Worm (Caenorhabditis elegans) whole organism, late embryonic: ENCODE data around the gene srd-18.

Experiments used
- C38D4.7 ChIP-seq: fragments of 200-800 bp; sonication (Bioruptor generic); optimal IDR thresholded peaks from 2 replicates; lab custom pipeline; 2018; ENCODE audit warnings: mild to moderate bottlenecking, missing genetic modification characterization, moderate library complexity, missing compliant biosample characterization
- T23F11.4 ChIP-seq: fragments of 200-800 bp; sonication (Bioruptor generic); optimal IDR thresholded peaks from 2 replicates; lab custom pipeline; 2018; ENCODE audit warnings: mild to moderate bottlenecking, missing genetic modification characterization, missing compliant biosample characterization
- Y22D7AL.16 ChIP-seq: sonication (generic microtip); optimal IDR thresholded peaks from 2 replicates; lab custom pipeline; 2016; ENCODE audit warnings: missing genetic modification characterization, missing compliant biosample characterization
- ama-1 ChIP-seq: fragments of 150-350 bp; optimal IDR thresholded peaks from 2 replicates; lab custom pipeline; 2014
- ceh-14 ChIP-seq: sonication (generic microtip); optimal IDR thresholded peaks from 2 replicates; lab custom pipeline; 2016; ENCODE audit warnings: missing genotype, missing genetic modification characterization, missing compliant biosample characterization
- ceh-18 ChIP-seq: sonication (generic microtip); optimal IDR thresholded peaks from 2 replicates; lab custom pipeline; 2016; ENCODE audit warnings: missing genetic modification characterization, missing compliant biosample characterization
- ceh-24 ChIP-seq: sonication (generic microtip); optimal IDR thresholded peaks from 2 replicates; lab custom pipeline; 2016; ENCODE audit warnings: mild to moderate bottlenecking, missing genetic modification characterization, missing compliant biosample characterization
- ceh-30 ChIP-seq: fragments of 150-350 bp; optimal IDR thresholded peaks from 2 replicates; lab custom pipeline; 2014; ENCODE audit warnings: missing biosample characterization, missing genetic modification characterization
- ceh-31 ChIP-seq: sonication (generic microtip); optimal IDR thresholded peaks from 2 replicates; lab custom pipeline; 2016; ENCODE audit warnings: missing genetic modification characterization, missing compliant biosample characterization
- ceh-34 ChIP-seq: sonication (generic microtip); optimal IDR thresholded peaks from 2 replicates; lab custom pipeline; 2016; ENCODE audit warnings: mild to moderate bottlenecking, missing genetic modification characterization, missing compliant biosample characterization
- ceh-45 ChIP-seq: fragments of 200-800 bp; sonication (Bioruptor generic); IDR thresholded peaks from 2 replicates; pipeline ENCODE4 v1.3.6; 2022; ENCODE audit warnings: missing genetic modification reagents, missing genetic modification characterization, missing compliant biosample characterization
- ceh-6 ChIP-seq: fragments of 200-800 bp; sonication (Bioruptor generic); optimal IDR thresholded peaks from 2 replicates; lab custom pipeline; 2018; ENCODE audit warnings: mild to moderate bottlenecking, missing genetic modification characterization, missing compliant biosample characterization
- che-1 ChIP-seq: sonication (generic microtip); optimal IDR thresholded peaks from 2 replicates; lab custom pipeline; 2016; ENCODE audit warnings: mild to moderate bottlenecking, missing genetic modification characterization, missing compliant biosample characterization
- dmd-4 ChIP-seq: sonication (generic microtip); optimal IDR thresholded peaks from 2 replicates; lab custom pipeline; 2016; ENCODE audit warnings: borderline replicate concordance, missing genetic modification characterization, missing compliant biosample characterization
- dve-1 ChIP-seq: sonication (generic microtip); optimal IDR thresholded peaks from 2 replicates; lab custom pipeline; 2017; ENCODE audit warnings: antibody characterized with exemption, mild to moderate bottlenecking, missing genetic modification characterization, missing compliant biosample characterization
- elt-2 ChIP-seq: sonication (generic microtip); optimal IDR thresholded peaks from 2 replicates; lab custom pipeline; 2016; ENCODE audit warnings: missing genetic modification reagents, missing genetic modification characterization, missing compliant biosample characterization
- elt-4 ChIP-seq: sonication (generic microtip); optimal IDR thresholded peaks from 2 replicates; lab custom pipeline; 2016; ENCODE audit warnings: missing genetic modification characterization, missing compliant biosample characterization
- eyg-1 ChIP-seq: sonication (generic microtip); optimal IDR thresholded peaks from 2 replicates; lab custom pipeline; 2016; ENCODE audit warnings: missing genotype, missing genetic modification characterization, missing compliant biosample characterization
- fkh-10 ChIP-seq: fragments of 150-350 bp; optimal IDR thresholded peaks from 2 replicates; lab custom pipeline; 2014; ENCODE audit warnings: missing biosample characterization, missing genetic modification reagents, missing genetic modification characterization
- fkh-6 ChIP-seq: sonication (generic microtip); optimal IDR thresholded peaks from 2 replicates; lab custom pipeline; 2016; ENCODE audit warnings: missing genetic modification characterization, missing compliant biosample characterization
- hlh-13 ChIP-seq: fragments of 200-800 bp; sonication (Bioruptor generic); optimal IDR thresholded peaks from 2 replicates; lab custom pipeline; 2018; ENCODE audit warnings: mild to moderate bottlenecking, missing genetic modification characterization, missing compliant biosample characterization
- hlh-6 ChIP-seq: sonication (generic microtip); optimal IDR thresholded peaks from 2 replicates; lab custom pipeline; 2016; ENCODE audit warnings: missing genotype, missing genetic modification characterization, missing compliant biosample characterization
- lim-6 ChIP-seq: sonication (generic microtip); optimal IDR thresholded peaks from 2 replicates; lab custom pipeline; 2016; ENCODE audit warnings: missing genetic modification characterization, missing compliant biosample characterization
- lin-11 ChIP-seq: fragments of 200-800 bp; sonication (Bioruptor generic); optimal IDR thresholded peaks from 2 replicates; lab custom pipeline; 2018; ENCODE audit warnings: mild to moderate bottlenecking, missing genetic modification characterization, missing compliant biosample characterization
- madf-2 ChIP-seq: sonication (generic microtip); optimal IDR thresholded peaks from 2 replicates; lab custom pipeline; 2017; ENCODE audit warnings: missing genetic modification characterization, missing compliant biosample characterization
- mec-3 ChIP-seq: sonication (generic microtip); optimal IDR thresholded peaks from 2 replicates; lab custom pipeline; 2016; ENCODE audit warnings: borderline replicate concordance, missing genetic modification characterization, missing compliant biosample characterization
- nfya-1 ChIP-seq: sonication (generic microtip); optimal IDR thresholded peaks from 2 replicates; lab custom pipeline; 2017; ENCODE audit warnings: missing genetic modification characterization, mild to moderate bottlenecking, missing compliant biosample characterization, antibody characterized with exemption, moderate library complexity
- odd-2 ChIP-seq: sonication (generic microtip); optimal IDR thresholded peaks from 2 replicates; lab custom pipeline; 2017; ENCODE audit warnings: antibody characterized with exemption, mild to moderate bottlenecking, missing genetic modification characterization, missing compliant biosample characterization
- pat-9 ChIP-seq: fragments of 200-800 bp; sonication (Bioruptor generic); optimal IDR thresholded peaks from 2 replicates; lab custom pipeline; 2018; ENCODE audit warnings: mild to moderate bottlenecking, missing genetic modification characterization, moderate library complexity, missing compliant biosample characterization
- pha-2 ChIP-seq: sonication (generic microtip); optimal IDR thresholded peaks from 2 replicates; lab custom pipeline; 2017; ENCODE audit warnings: mild to moderate bottlenecking, missing genetic modification characterization, missing compliant biosample characterization
- pha-4 ChIP-seq: fragments of 150-350 bp; optimal IDR thresholded peaks from 2 replicates; lab custom pipeline; 2018; ENCODE audit warnings: missing biosample characterization, missing genetic modification reagents, missing genetic modification characterization
- pqm-1 ChIP-seq: sonication (generic microtip); optimal IDR thresholded peaks from 2 replicates; lab custom pipeline; 2016; ENCODE audit warnings: missing genetic modification characterization, missing compliant biosample characterization
- pros-1 ChIP-seq: fragments of 150-350 bp; optimal IDR thresholded peaks from 2 replicates; lab custom pipeline; 2014; ENCODE audit warnings: missing biosample characterization, missing genetic modification reagents, missing genetic modification characterization
- sox-2 ChIP-seq: fragments of 200-800 bp; sonication (Bioruptor generic); IDR thresholded peaks from 2 replicates; pipeline ENCODE4 v1.3.6; 2022; ENCODE audit warnings: missing genetic modification reagents, missing genetic modification characterization, missing compliant biosample characterization
- syd-9 ChIP-seq: sonication (generic microtip); optimal IDR thresholded peaks from 2 replicates; lab custom pipeline; 2016; ENCODE audit warnings: mild to moderate bottlenecking, missing genetic modification characterization, moderate library complexity, missing compliant biosample characterization
- tbx-7 ChIP-seq: sonication (generic microtip); optimal IDR thresholded peaks from 2 replicates; lab custom pipeline; 2016; ENCODE audit warnings: missing genotype, missing genetic modification characterization, missing compliant biosample characterization
- unc-42 ChIP-seq: sonication (generic microtip); optimal IDR thresholded peaks from 2 replicates; lab custom pipeline; 2016; ENCODE audit warnings: missing genotype, missing genetic modification characterization, missing compliant biosample characterization
- unc-55 ChIP-seq: sonication (generic microtip); optimal IDR thresholded peaks from 2 replicates; lab custom pipeline; 2017; ENCODE audit warnings: missing biosample characterization, missing genetic modification reagents, missing genetic modification characterization
- unc-86 ChIP-seq: sonication (generic microtip); optimal IDR thresholded peaks from 2 replicates; lab custom pipeline; 2016; ENCODE audit warnings: missing genetic modification characterization, missing compliant biosample characterization
- zip-5 ChIP-seq: sonication (generic microtip); optimal IDR thresholded peaks from 2 replicates; lab custom pipeline; 2016; ENCODE audit warnings: missing genetic modification characterization, missing compliant biosample characterization

srd-18 gene

DNA sequence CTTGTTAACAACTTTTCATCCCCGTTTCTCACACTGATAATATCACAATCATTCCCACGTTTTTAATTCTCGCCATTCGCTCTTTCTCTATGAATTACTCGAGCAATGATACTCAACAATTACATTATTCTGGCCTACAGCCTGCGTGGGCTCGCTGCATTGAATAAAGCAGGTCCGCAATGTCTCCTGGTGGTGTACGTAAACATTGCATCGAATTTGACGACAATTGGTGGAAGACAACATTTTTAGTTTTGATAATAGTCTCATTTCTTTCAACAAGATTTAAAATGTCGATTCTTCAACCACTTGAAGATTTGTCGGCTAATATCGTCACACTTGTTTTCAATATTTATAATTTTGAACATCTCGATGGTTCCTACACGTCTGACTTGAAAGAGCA, 32.7 kb upstream of the srd-18 start, which contains the start of gene bath-39:
Gene bath-39 (plus strand): TSS at position 137 of the 400 bp plus-strand sequence.
- TF ChIP-seq sox-2 (GFP tag; lab: Robert Waterston, UW) (no peak), pros-1 (tag; lab: Kevin White, UChicago) (no peak), unc-42 (peak; percentile 75), ceh-6 (GFP tag; lab: Kevin White, UChicago) (no peak), hlh-13 (GFP tag; lab: Kevin White, UChicago) (no peak), ceh-31 (tag; lab: Kevin White, UChicago) (peak; percentile 22), dve-1 (no peak), odd-2 (no peak)
- TF ChIP-seq, all 69 proteins: peak for 2

DNA sequence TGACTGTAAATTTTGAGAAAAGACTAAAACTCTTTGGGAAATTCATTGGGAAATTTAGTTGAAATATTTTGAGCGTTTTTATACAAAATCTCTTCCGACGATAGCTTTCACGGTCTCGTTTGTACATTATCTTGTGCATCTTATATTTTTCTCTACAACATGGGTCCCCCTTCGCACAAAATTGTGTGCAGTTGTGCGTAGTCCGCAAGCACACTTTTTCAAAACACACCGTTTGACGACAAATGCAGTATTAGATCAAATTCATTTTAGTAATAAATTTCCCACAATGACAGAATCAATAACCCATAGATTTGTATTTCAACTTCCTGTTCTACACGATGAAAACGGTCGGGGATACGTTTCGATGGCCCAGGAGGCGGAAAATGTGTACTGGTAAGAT, 31.2 kb upstream of the srd-18 start, which contains the start of gene F25H9.2:
Gene F25H9.2 (plus strand): TSS at position 226 of the 400 bp plus-strand sequence.
- TF ChIP-seq unc-55 (peak; percentile 22), hlh-13 (GFP tag; lab: Kevin White, UChicago) (no peak)

DNA sequence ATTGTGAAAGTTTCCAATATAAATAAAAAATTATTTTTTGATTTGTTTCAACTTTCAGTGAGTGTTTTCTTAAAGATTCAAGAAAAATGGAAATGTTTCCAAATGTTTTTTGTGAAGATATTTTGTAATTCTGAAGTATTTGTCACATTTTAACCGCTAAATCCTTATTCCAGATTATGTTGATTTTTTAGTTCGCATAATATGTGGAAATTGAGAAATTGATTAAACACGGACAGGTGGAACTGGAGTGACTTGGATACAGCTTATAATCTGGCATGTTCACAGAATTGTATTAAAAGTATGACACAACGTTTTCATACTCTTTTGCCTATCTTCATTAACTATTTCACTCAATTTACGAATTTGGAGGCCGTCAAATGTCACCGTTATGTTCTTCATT, 28.8 kb upstream of the srd-18 start, which contains the start of gene lurp-3:
Gene lurp-3 (plus strand): TSS at position 301 of the 400 bp plus-strand sequence.
- TF ChIP-seq lin-11 (no peak), unc-55 (no peak), syd-9 (tag; lab: Kevin White, UChicago) (no peak), ceh-34 (tag; lab: Kevin White, UChicago) (no peak), lim-6 (no peak), pha-2 (no peak), ceh-14 (tag; lab: Kevin White, UChicago) (no peak), elt-2 (tag; lab: Kevin White, UChicago) (no peak), T23F11.4 (no peak), unc-86 (no peak), mec-3 (tag; lab: Kevin White, UChicago) (no peak), ceh-31 (tag; lab: Kevin White, UChicago) (no peak), dve-1 (no peak), ceh-30 (tag; lab: Kevin White, UChicago) (no peak)

DNA sequence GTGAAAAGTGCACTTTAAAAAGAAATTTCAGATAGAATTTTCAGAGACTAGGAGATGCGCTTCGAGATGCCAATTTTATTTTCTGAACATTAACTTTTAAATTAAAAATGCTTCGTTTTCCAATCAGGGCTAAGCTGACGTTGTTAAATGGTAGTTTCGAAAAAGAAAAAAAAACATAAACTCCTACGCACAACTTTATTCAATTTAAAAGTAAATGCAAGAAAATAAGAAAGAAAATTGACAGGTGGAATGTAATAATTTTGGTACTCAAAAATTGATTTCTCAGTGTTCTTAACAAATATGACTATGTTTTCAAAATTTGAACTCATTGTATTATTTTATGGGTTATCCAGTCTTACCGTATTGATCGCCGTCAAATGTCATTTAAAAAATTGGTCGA, 26.7 kb upstream of the srd-18 start, which contains the start of gene lurp-2:
Gene lurp-2 (plus strand): TSS at position 301 of the 400 bp plus-strand sequence.
- TF ChIP-seq zip-5: no peak
- TF ChIP-seq ama-1 (lab: Kevin White, UChicago): no peak
- TF ChIP-seq ceh-6 (GFP tag; lab: Kevin White, UChicago): no peak
- TF ChIP-seq Y22D7AL.16 (tag; lab: Kevin White, UChicago): no peak
- no peak for TF ChIP-seq hlh-6
- TF ChIP-seq ceh-18 (tag; lab: Kevin White, UChicago): no peak
- no peak for TF ChIP-seq pha-4 (tag; lab: Kevin White, UChicago)
- no peak for TF ChIP-seq nfya-1 (tag; lab: Kevin White, UChicago)
- TF ChIP-seq che-1 (tag; lab: Kevin White, UChicago): no peak
- TF ChIP-seq ceh-34 (tag; lab: Kevin White, UChicago): no peak
- TF ChIP-seq fkh-10 (GFP tag; lab: Kevin White, UChicago): no peak
- no peak for TF ChIP-seq pat-9 (tag; lab: Kevin White, UChicago)

DNA sequence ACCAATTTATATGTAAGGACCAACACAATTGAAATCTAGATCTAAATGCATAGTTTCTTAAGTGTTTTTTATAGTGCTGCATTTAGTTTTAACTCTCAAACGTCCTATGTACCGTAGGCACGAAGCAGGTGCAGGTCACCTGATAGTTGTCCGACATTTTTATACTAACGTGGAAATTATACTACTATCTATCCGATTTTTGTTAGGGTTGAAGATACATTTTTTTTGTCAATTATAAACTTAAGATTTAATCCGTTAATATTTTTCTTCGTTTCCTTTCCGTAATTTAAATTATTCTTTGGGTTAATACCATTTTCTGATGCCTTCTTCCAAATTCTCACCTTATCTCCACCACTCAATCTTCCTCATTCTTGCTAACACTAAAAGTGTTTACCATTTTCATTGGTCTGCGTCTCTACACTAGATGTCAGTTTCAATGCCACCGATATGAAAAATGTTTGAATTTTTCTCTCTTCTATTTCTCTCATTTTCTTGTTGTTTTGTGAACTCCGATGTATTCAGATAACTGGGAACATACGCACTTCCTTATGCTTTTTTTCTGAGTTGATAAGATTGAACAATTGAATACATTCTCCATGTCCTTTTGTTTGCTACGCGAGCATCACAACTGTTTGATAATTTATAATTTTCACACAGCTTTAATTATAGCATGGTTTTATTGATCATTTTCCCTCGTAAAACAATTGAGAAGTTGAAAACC, 18.7 kb upstream of the srd-18 start, which contains the start of gene Y2H9A.4:
Gene Y2H9A.4 (plus strand): TSS at position 671 of the 721 bp plus-strand sequence.
- TF ChIP-seq ceh-18 (tag; lab: Kevin White, UChicago) (no peak), madf-2 (tag; lab: Kevin White, UChicago) (no peak), fkh-6 (tag; lab: Kevin White, UChicago) (no peak), tbx-7 (tag; lab: Kevin White, UChicago) (no peak), pqm-1 (tag; lab: Kevin White, UChicago) (no peak), eyg-1 (tag; lab: Kevin White, UChicago) (no peak), ceh-30 (tag; lab: Kevin White, UChicago) (no peak), ceh-45 (GFP tag; lab: Robert Waterston, UW) (no peak), elt-4 (tag; lab: Kevin White, UChicago) (no peak), C38D4.7 (GFP tag; lab: Kevin White, UChicago) (no peak), elt-2 (tag; lab: Kevin White, UChicago) (no peak), unc-86 (no peak), dve-1 (no peak), hlh-6 (no peak), dmd-4 (tag; lab: Kevin White, UChicago) (no peak), ceh-14 (tag; lab: Kevin White, UChicago) (no peak), ceh-24 (no peak)
